Fruit fly (Drosophila melanogaster) whole organism, embryonic: Measurements from ENCODE around the gene Bem46.

ENCODE experiments used
- CG10274 ChIP-seq: fragments of 200-800 bp; sonication (Bioruptor generic); optimal IDR thresholded peaks from 3 replicates; lab custom pipeline; 2017; ENCODE audit warnings: missing biosample characterization, mild to moderate bottlenecking, missing genetic modification characterization
- CG10462 ChIP-seq: fragments of 200-800 bp; sonication (Bioruptor generic); optimal IDR thresholded peaks from 2 replicates; lab custom pipeline; 2016; ENCODE audit warnings: missing biosample characterization, missing genetic modification characterization
- CG11560 ChIP-seq: fragments of 200-800 bp; sonication (Bioruptor generic); IDR thresholded peaks from 3 replicates; pipeline ENCODE4 v1.3.6; 2022; ENCODE audit warnings: missing biosample characterization, missing genetic modification characterization
- CG12219 ChIP-seq: fragments of 200-800 bp; sonication (Bioruptor generic); optimal IDR thresholded peaks from 3 replicates; lab custom pipeline; 2018; ENCODE audit warnings: missing biosample characterization, mild to moderate bottlenecking, missing genetic modification characterization
- CG15479 ChIP-seq: fragments of 200-800 bp; sonication (Bioruptor generic); optimal IDR thresholded peaks from 3 replicates; lab custom pipeline; 2019; ENCODE audit warnings: missing biosample characterization, mild to moderate bottlenecking, missing genetic modification characterization, moderate library complexity
- CG15601 ChIP-seq: fragments of 200-800 bp; sonication (Bioruptor generic); optimal IDR thresholded peaks from 3 replicates; lab custom pipeline; 2019; ENCODE audit warnings: missing biosample characterization, mild to moderate bottlenecking, missing genetic modification characterization, moderate library complexity
- CG17359 ChIP-seq: fragments of 200-800 bp; sonication (Bioruptor generic); optimal IDR thresholded peaks from 3 replicates; lab custom pipeline; 2018; ENCODE audit warnings: missing biosample characterization, mild to moderate bottlenecking, missing genetic modification characterization, moderate library complexity
- CG30431 ChIP-seq: fragments of 200-800 bp; sonication (Bioruptor generic); optimal IDR thresholded peaks from 2 replicates; lab custom pipeline; 2017; ENCODE audit warnings: missing biosample characterization, missing genetic modification characterization
- CG33213 ChIP-seq: fragments of 200-800 bp; sonication (Bioruptor generic); optimal IDR thresholded peaks from 3 replicates; lab custom pipeline; 2016; ENCODE audit warnings: missing biosample characterization, missing genetic modification characterization
- CG3995 ChIP-seq: fragments of 200-800 bp; sonication (Bioruptor generic); optimal IDR thresholded peaks from 3 replicates; lab custom pipeline; 2016; ENCODE audit warnings: missing biosample characterization, missing genetic modification characterization
- CG7786 ChIP-seq: fragments of 200-800 bp; sonication (Bioruptor generic); optimal IDR thresholded peaks from 2 replicates; lab custom pipeline; 2016; ENCODE audit warnings: missing biosample characterization, missing genetic modification characterization
- CG7928 ChIP-seq: fragments of 200-800 bp; sonication (Bioruptor generic); optimal IDR thresholded peaks from 2 replicates; lab custom pipeline; 2017; ENCODE audit warnings: missing biosample characterization, mild to moderate bottlenecking, missing genetic modification characterization
- CG7963 ChIP-seq: fragments of 200-800 bp; sonication (Bioruptor generic); IDR thresholded peaks from 3 replicates; pipeline ENCODE4 v1.3.6; 2022; ENCODE audit warnings: missing biosample characterization, missing genetic modification characterization; ENCODE audit not compliant: partially characterized antibody
- Camta ChIP-seq: fragments of 200-800 bp; sonication (Bioruptor generic); optimal IDR thresholded peaks from 2 replicates; lab custom pipeline; 2016; ENCODE audit warnings: missing biosample characterization, missing genetic modification characterization
- CkIIα-i1 ChIP-seq: fragments of 200-800 bp; sonication (Bioruptor generic); IDR thresholded peaks from 2 replicates; pipeline ENCODE4 v1.3.6; 2022; ENCODE audit warnings: missing biosample characterization, missing genetic modification characterization
- Doc2 ChIP-seq: fragments of 200-800 bp; sonication (Bioruptor generic); IDR thresholded peaks from 2 replicates; pipeline ENCODE4 v1.3.6; 2022; ENCODE audit warnings: missing biosample characterization, missing genetic modification characterization
- Eip74EF ChIP-seq, 2 experiments: fragments of 200-800 bp in 1 of 2; fragments of >200 bp in 1 of 2; sonication (Bioruptor generic) in 1 of 2; optimal IDR thresholded peaks; 2 replicates each; lab custom pipeline; 2017 to 2019; ENCODE audit warnings: missing biosample characterization in 2 of 2, missing genetic modification characterization in 2 of 2, mild to moderate bottlenecking in 1 of 2, moderate library complexity in 1 of 2
- H2.0 ChIP-seq: fragments of 200-800 bp; sonication (Bioruptor generic); IDR thresholded peaks from 2 replicates; pipeline ENCODE4 v1.3.6; 2022; ENCODE audit warnings: missing biosample characterization, missing genetic modification characterization
- Hand ChIP-seq: fragments of 200-800 bp; sonication (Bioruptor generic); optimal IDR thresholded peaks from 2 replicates; lab custom pipeline; 2017; ENCODE audit warnings: mild to moderate bottlenecking, missing biosample characterization, missing genetic modification reagents, missing genetic modification characterization
- NC2α ChIP-seq: fragments of 200-800 bp; sonication (Bioruptor generic); optimal IDR thresholded peaks from 2 replicates; lab custom pipeline; 2016; ENCODE audit warnings: missing biosample characterization, missing genetic modification characterization
- Nf-YA ChIP-seq: fragments of 200-800 bp; sonication (Bioruptor generic); IDR thresholded peaks from 2 replicates; pipeline ENCODE4 v1.3.6; 2022; ENCODE audit warnings: missing biosample characterization, missing genetic modification characterization
- NfI ChIP-seq: fragments of 200-800 bp; sonication (Bioruptor generic); optimal IDR thresholded peaks from 3 replicates; lab custom pipeline; 2018; ENCODE audit warnings: missing biosample characterization, mild to moderate bottlenecking, missing genetic modification characterization, moderate library complexity
- Oli ChIP-seq: fragments of 200-800 bp; sonication (Bioruptor generic); optimal IDR thresholded peaks from 2 replicates; lab custom pipeline; 2018; ENCODE audit warnings: missing biosample characterization, mild to moderate bottlenecking, missing genetic modification characterization, moderate library complexity
- Scr ChIP-seq: fragments of 200-800 bp; sonication (Bioruptor generic); IDR thresholded peaks from 2 replicates; pipeline ENCODE4 v1.3.6; 2022; ENCODE audit warnings: missing biosample characterization, missing genetic modification characterization; ENCODE audit not compliant: partially characterized antibody
- Sin3A ChIP-seq: fragments of >200 bp; optimal IDR thresholded peaks from 2 replicates; lab custom pipeline; 2018
- ap ChIP-seq: fragments of 200-800 bp; sonication (Bioruptor generic); IDR thresholded peaks from 2 replicates; pipeline ENCODE4 v1.3.6; 2022; ENCODE audit warnings: missing biosample characterization, missing genetic modification characterization
- cato ChIP-seq: fragments of 200-800 bp; sonication (Bioruptor generic); optimal IDR thresholded peaks from 2 replicates; lab custom pipeline; 2016; ENCODE audit warnings: missing biosample characterization, missing genetic modification characterization, borderline replicate concordance
- dmrt99B ChIP-seq: fragments of 200-800 bp; sonication (Bioruptor generic); optimal IDR thresholded peaks from 2 replicates; lab custom pipeline; 2018; ENCODE audit warnings: missing biosample characterization, mild to moderate bottlenecking, missing genetic modification characterization, moderate library complexity
- en ChIP-seq: fragments of 200-800 bp; sonication (Bioruptor generic); optimal IDR thresholded peaks from 2 replicates; lab custom pipeline; 2016; ENCODE audit warnings: missing biosample characterization, missing genetic modification characterization
- eyg ChIP-seq: fragments of 200-800 bp; sonication (Bioruptor generic); optimal IDR thresholded peaks from 3 replicates; lab custom pipeline; 2016; ENCODE audit warnings: missing biosample characterization, missing genetic modification characterization
- fu2 ChIP-seq: fragments of 200-800 bp; sonication (Bioruptor generic); optimal IDR thresholded peaks from 2 replicates; lab custom pipeline; 2016; ENCODE audit warnings: missing biosample characterization, missing genetic modification characterization
- h ChIP-seq: fragments of >200 bp; optimal IDR thresholded peaks from 2 replicates; lab custom pipeline; 2017
- ind ChIP-seq: fragments of 200-800 bp; sonication (Bioruptor generic); optimal IDR thresholded peaks from 3 replicates; lab custom pipeline; 2016; ENCODE audit warnings: missing biosample characterization, missing genetic modification characterization
- kni ChIP-seq: fragments of 200-800 bp; sonication (Bioruptor generic); optimal IDR thresholded peaks from 3 replicates; lab custom pipeline; 2017; ENCODE audit warnings: mild to moderate bottlenecking, missing biosample characterization, missing genetic modification reagents, missing genetic modification characterization
- lbe ChIP-seq: fragments of 200-800 bp; sonication (Bioruptor generic); optimal IDR thresholded peaks from 2 replicates; lab custom pipeline; 2016; ENCODE audit warnings: missing biosample characterization, mild to moderate bottlenecking, missing genetic modification characterization
- nau ChIP-seq: fragments of 200-800 bp; sonication (Bioruptor generic); optimal IDR thresholded peaks from 3 replicates; lab custom pipeline; 2017; ENCODE audit warnings: missing biosample characterization, mild to moderate bottlenecking, missing genetic modification characterization, missing genetic modification reagents
- org-1 ChIP-seq: fragments of 200-800 bp; sonication (Bioruptor generic); optimal IDR thresholded peaks from 2 replicates; lab custom pipeline; 2017; ENCODE audit warnings: missing biosample characterization, missing genetic modification characterization
- p53 ChIP-seq: fragments of 200-800 bp; sonication (Bioruptor generic); optimal IDR thresholded peaks from 2 replicates; lab custom pipeline; 2016; ENCODE audit warnings: missing biosample characterization, missing genetic modification characterization
- pfk ChIP-seq: fragments of 200-800 bp; sonication (Bioruptor generic); optimal IDR thresholded peaks from 2 replicates; lab custom pipeline; 2018; ENCODE audit warnings: missing biosample characterization, mild to moderate bottlenecking, missing genetic modification characterization, moderate library complexity
- psq ChIP-seq: fragments of 200-800 bp; sonication (Bioruptor generic); optimal IDR thresholded peaks from 2 replicates; lab custom pipeline; 2017; ENCODE audit warnings: missing biosample characterization, missing genetic modification characterization
- schlank ChIP-seq: fragments of 200-800 bp; sonication (Bioruptor generic); optimal IDR thresholded peaks from 2 replicates; lab custom pipeline; 2018; ENCODE audit warnings: missing biosample characterization, mild to moderate bottlenecking, missing genetic modification characterization
- slp2 ChIP-seq: fragments of 200-800 bp; sonication (Bioruptor generic); optimal IDR thresholded peaks from 2 replicates; lab custom pipeline; 2016; ENCODE audit warnings: missing biosample characterization, missing genetic modification characterization
- stc ChIP-seq: fragments of 200-800 bp; sonication (Bioruptor generic); IDR thresholded peaks from 2 replicates; pipeline ENCODE4 v1.3.6; 2022; ENCODE audit warnings: missing biosample characterization, missing genetic modification characterization
- tap ChIP-seq: fragments of 200-800 bp; optimal IDR thresholded peaks from 3 replicates; lab custom pipeline; 2019; ENCODE audit warnings: missing biosample characterization, mild to moderate bottlenecking, missing genetic modification characterization, moderate library complexity
- tll ChIP-seq, 2 experiments: fragments of 200-800 bp in 1 of 2; fragments of >200 bp in 1 of 2; sonication (Bioruptor generic) in 1 of 2; optimal IDR thresholded peaks; 2 replicates each; lab custom pipeline; 2017 to 2019; ENCODE audit warnings: missing biosample characterization in 2 of 2, missing genetic modification characterization in 2 of 2, mild to moderate bottlenecking in 1 of 2, moderate library complexity in 1 of 2
- trh ChIP-seq: fragments of 200-800 bp; sonication (Bioruptor generic); optimal IDR thresholded peaks from 2 replicates; lab custom pipeline; 2016; ENCODE audit warnings: missing biosample characterization, missing genetic modification characterization
- tup ChIP-seq: fragments of 200-800 bp; sonication (Bioruptor generic); optimal IDR thresholded peaks from 2 replicates; lab custom pipeline; 2016; ENCODE audit warnings: missing biosample characterization, mild to moderate bottlenecking, missing genetic modification characterization, moderate library complexity
- zen ChIP-seq: fragments of 200-800 bp; sonication (Bioruptor generic); optimal IDR thresholded peaks from 3 replicates; lab custom pipeline; 2018; ENCODE audit warnings: missing biosample characterization, mild to moderate bottlenecking, missing genetic modification characterization, moderate library complexity
- zen2 ChIP-seq: fragments of 200-800 bp; sonication (Bioruptor generic); IDR thresholded peaks from 3 replicates; pipeline ENCODE4 v1.3.6; 2022; ENCODE audit warnings: missing biosample characterization, missing genetic modification characterization; ENCODE audit not compliant: partially characterized antibody

The Bem46 gene

dm6 chr2L:2987681-2988381 lies at the start of gene Bem46, which contains the start of gene Chd1 (continued):
- TF ChIP-seq tll (GFP tag; optimal IDR thresholded peaks at IDR 0.05; lab: Kevin White, UChicago) (peak in 1 of 2 experiments; percentile 42), en (GFP tag; lab: Kevin White, UChicago) (no peak), trh (GFP tag; lab: Kevin White, UChicago) (peak; percentile 81), CG33213 (GFP tag; lab: Kevin White, UChicago) (no peak), CG12219 (GFP tag; lab: Kevin White, UChicago) (no peak), CG17359 (tag; lab: Kevin White, UChicago) (peak; percentile 79), Eip74EF (GFP tag; optimal IDR thresholded peaks at IDR 0.05; lab: Kevin White, UChicago) (no peak), schlank (tag; lab: Kevin White, UChicago) (peak; percentile 51), eyg (peak; percentile 58), Nf-YA (GFP tag; lab: Robert Waterston, UW) (peak; percentile 55; the same call in 1 of the 2 replicates), Doc2 (GFP tag; lab: Robert Waterston, UW) (0 out of 2 replicates have a peak, but pooled peaks have one; percentile 60), fu2 (peak; percentile 75), NC2α (GFP tag; lab: Kevin White, UChicago) (no peak), lbe (GFP tag; lab: Kevin White, UChicago) (peak; percentile 36), CG10274 (peak; percentile 48), Camta (GFP tag; lab: Kevin White, UChicago) (peak; percentile 23), Sin3A (lab: Kevin White, UChicago) (peak; percentile 59), dmrt99B (tag; lab: Kevin White, UChicago) (no peak), CkIIα-i1 (no peak), CG7928 (GFP tag; lab: Kevin White, UChicago) (peak; percentile 38), H2.0 (GFP tag; lab: Robert Waterston, UW) (peak; percentile 79), zen2 (GFP tag; lab: Robert Waterston, UW) (0 out of 3 replicates have a peak, but pooled peaks have one; percentile 27), stc (GFP tag; lab: Robert Waterston, UW) (peak; percentile 35; the same call in 1 of the 2 replicates), cato (peak; percentile 77), kni (no peak), CG30431 (GFP tag; lab: Kevin White, UChicago) (peak; percentile 72), pfk (GFP tag; lab: Kevin White, UChicago) (peak; percentile 44), nau (GFP tag; lab: Kevin White, UChicago) (no peak), CG15479 (GFP tag; lab: Kevin White, UChicago) (peak; percentile 1), h (lab: Kevin White, UChicago) (no peak), CG15601 (tag; lab: Kevin White, UChicago) (no peak), ind (peak; percentile 92), Hand (GFP tag; lab: Kevin White, UChicago) (peak; percentile 61), psq (GFP tag; lab: Kevin White, UChicago) (peak; percentile 61), ap (GFP tag; lab: Robert Waterston, UW) (peak; percentile 74; the same call in 1 of the 2 replicates), org-1 (GFP tag; lab: Kevin White, UChicago) (peak; percentile 64), CG11560 (peak; percentile 70; the same call in 2 of the 3 replicates), CG10462 (peak; percentile 72), CG7963 (GFP tag; lab: Robert Waterston, UW) (0 out of 3 replicates have a peak, but pooled peaks have one; percentile 13), slp2 (peak; percentile 50), CG3995 (GFP tag; lab: Kevin White, UChicago) (peak; percentile 46), zen (tag; lab: Kevin White, UChicago) (peak; percentile 83), p53 (GFP tag; lab: Kevin White, UChicago) (no peak), tap (tag; lab: Kevin White, UChicago) (no peak), NfI (GFP tag; lab: Kevin White, UChicago) (peak; percentile 85), Oli (tag; lab: Kevin White, UChicago) (peak; percentile 81), tup (peak; percentile 50), CG7786 (GFP tag; lab: Kevin White, UChicago) (peak; percentile 76), Scr (GFP tag; lab: Robert Waterston, UW) (peak; percentile 74)
